Fruit fly (Drosophila melanogaster) whole organism, embryonic: Measurements from ENCODE around the gene Ubc4.

ENCODE experiments used
- Bteb2 ChIP-seq: fragments of 200-800 bp; sonication (Bioruptor generic); optimal IDR thresholded peaks from 2 replicates; lab custom pipeline; 2016; ENCODE audit warnings: missing biosample characterization, missing genetic modification characterization
- CG10147 ChIP-seq: fragments of 200-800 bp; sonication (Bioruptor generic); optimal IDR thresholded peaks from 2 replicates; lab custom pipeline; 2019; ENCODE audit warnings: missing biosample characterization, mild to moderate bottlenecking, missing genetic modification characterization, moderate library complexity
- CG10321 ChIP-seq: fragments of 200-800 bp; sonication (Bioruptor generic); IDR thresholded peaks from 2 replicates; pipeline ENCODE4 v1.3.6; 2022; ENCODE audit warnings: missing biosample characterization, missing genetic modification characterization
- CG10979 ChIP-seq: fragments of 200-800 bp; sonication (Bioruptor generic); optimal IDR thresholded peaks from 2 replicates; lab custom pipeline; 2018; ENCODE audit warnings: missing biosample characterization, mild to moderate bottlenecking, missing genetic modification characterization, moderate library complexity
- CG11398 ChIP-seq: fragments of 200-800 bp; sonication (Bioruptor generic); optimal IDR thresholded peaks from 2 replicates; lab custom pipeline; 2016; ENCODE audit warnings: missing biosample characterization, missing genetic modification characterization
- CG12391 ChIP-seq: fragments of 200-800 bp; sonication (Bioruptor generic); optimal IDR thresholded peaks from 3 replicates; lab custom pipeline; 2018; ENCODE audit warnings: missing biosample characterization, mild to moderate bottlenecking, missing genetic modification characterization, moderate library complexity
- CG12769 ChIP-seq: fragments of 200-800 bp; sonication (Bioruptor generic); optimal IDR thresholded peaks from 2 replicates; lab custom pipeline; 2019; ENCODE audit warnings: missing biosample characterization, mild to moderate bottlenecking, missing genetic modification characterization, moderate library complexity
- CG13296 ChIP-seq: fragments of 200-800 bp; sonication (Bioruptor generic); optimal IDR thresholded peaks from 3 replicates; lab custom pipeline; 2018; ENCODE audit warnings: missing biosample characterization, mild to moderate bottlenecking, missing genetic modification characterization
- CG14441 ChIP-seq: fragments of 200-800 bp; sonication (Bioruptor generic); IDR thresholded peaks from 2 replicates; pipeline ENCODE4 v1.3.6; 2022; ENCODE audit warnings: missing biosample characterization, missing genetic modification characterization
- CG17361 ChIP-seq: fragments of 200-800 bp; sonication (Bioruptor generic); IDR thresholded peaks from 3 replicates; pipeline ENCODE4 v1.3.6; 2022; ENCODE audit warnings: missing biosample characterization, missing genetic modification characterization
- CG31224 ChIP-seq: fragments of 200-800 bp; sonication (Bioruptor generic); IDR thresholded peaks from 2 replicates; pipeline ENCODE4 v1.3.6; 2022; ENCODE audit warnings: missing biosample characterization, missing genetic modification characterization
- CG3163 ChIP-seq: fragments of 200-800 bp; sonication (Bioruptor generic); optimal IDR thresholded peaks from 3 replicates; lab custom pipeline; 2016; ENCODE audit warnings: missing biosample characterization, missing genetic modification characterization
- CG32532 ChIP-seq: fragments of 200-800 bp; sonication (Bioruptor generic); IDR thresholded peaks from 2 replicates; pipeline ENCODE4 v1.3.6; 2022; ENCODE audit warnings: missing biosample characterization, missing genetic modification characterization
- CG33213 ChIP-seq: fragments of 200-800 bp; sonication (Bioruptor generic); optimal IDR thresholded peaks from 3 replicates; lab custom pipeline; 2016; ENCODE audit warnings: missing biosample characterization, missing genetic modification characterization
- CG34422 ChIP-seq: fragments of 200-800 bp; sonication (Bioruptor generic); IDR thresholded peaks from 3 replicates; pipeline ENCODE4 v1.3.6; 2022; ENCODE audit warnings: missing biosample characterization, missing genetic modification characterization
- CG4730 ChIP-seq: fragments of 200-800 bp; sonication (Bioruptor generic); IDR thresholded peaks from 2 replicates; pipeline ENCODE4 v1.3.6; 2022; ENCODE audit warnings: missing biosample characterization, missing genetic modification characterization
- CG6175 ChIP-seq: fragments of 200-800 bp; sonication (Bioruptor generic); IDR thresholded peaks from 3 replicates; pipeline ENCODE4 v1.3.6; 2022; ENCODE audit warnings: missing biosample characterization, missing genetic modification characterization
- CG6791 ChIP-seq: fragments of 200-800 bp; sonication (Bioruptor generic); IDR thresholded peaks from 3 replicates; pipeline ENCODE4 v1.3.6; 2022; ENCODE audit warnings: missing biosample characterization, missing genetic modification characterization; ENCODE audit not compliant: partially characterized antibody
- CG6813 ChIP-seq: fragments of 200-800 bp; sonication (Bioruptor generic); optimal IDR thresholded peaks from 2 replicates; lab custom pipeline; 2017; ENCODE audit warnings: missing biosample characterization, missing genetic modification characterization, mild to moderate bottlenecking, moderate library complexity, missing genetic modification reagents
- CG7839 ChIP-seq: fragments of 200-800 bp; sonication (Bioruptor generic); optimal IDR thresholded peaks from 3 replicates; lab custom pipeline; 2018; ENCODE audit warnings: missing biosample characterization, mild to moderate bottlenecking, missing genetic modification characterization, moderate library complexity
- CG9727 ChIP-seq: fragments of 200-800 bp; sonication (Bioruptor generic); optimal IDR thresholded peaks from 3 replicates; lab custom pipeline; 2017; ENCODE audit warnings: missing biosample characterization, mild to moderate bottlenecking, missing genetic modification characterization
- CG9932 ChIP-seq: fragments of 200-800 bp; sonication (Bioruptor generic); IDR thresholded peaks from 2 replicates; pipeline ENCODE4 v1.3.6; 2022; ENCODE audit warnings: missing biosample characterization, missing genetic modification characterization
- CkIIα-i1 ChIP-seq: fragments of 200-800 bp; sonication (Bioruptor generic); IDR thresholded peaks from 2 replicates; pipeline ENCODE4 v1.3.6; 2022; ENCODE audit warnings: missing biosample characterization, missing genetic modification characterization
- Eip74EF ChIP-seq, 2 experiments: fragments of 200-800 bp in 1 of 2; fragments of >200 bp in 1 of 2; sonication (Bioruptor generic) in 1 of 2; optimal IDR thresholded peaks; 2 replicates each; lab custom pipeline; 2017 to 2019; ENCODE audit warnings: missing biosample characterization in 2 of 2, missing genetic modification characterization in 2 of 2, mild to moderate bottlenecking in 1 of 2, moderate library complexity in 1 of 2
- Ets65A ChIP-seq: fragments of 200-800 bp; sonication (Bioruptor generic); peaks from one replicate; lab custom pipeline; 2016; ENCODE audit warnings: missing biosample characterization, missing genetic modification characterization
- Gsc ChIP-seq: fragments of 200-800 bp; sonication (Bioruptor generic); IDR thresholded peaks from 2 replicates; pipeline ENCODE4 v1.3.6; 2022; ENCODE audit warnings: missing biosample characterization, missing genetic modification characterization
- HHEX ChIP-seq: fragments of 200-800 bp; sonication (Bioruptor generic); optimal IDR thresholded peaks from 3 replicates; lab custom pipeline; 2017; ENCODE audit warnings: missing biosample characterization, mild to moderate bottlenecking, missing genetic modification characterization, missing genetic modification reagents
- HLHmδ ChIP-seq: fragments of 200-800 bp; sonication (Bioruptor generic); optimal IDR thresholded peaks from 2 replicates; lab custom pipeline; 2018; ENCODE audit warnings: missing biosample characterization, mild to moderate bottlenecking, missing genetic modification characterization, moderate library complexity
- Jarid2 ChIP-seq: fragments of 200-800 bp; sonication (Bioruptor generic); optimal IDR thresholded peaks from 3 replicates; lab custom pipeline; 2017; ENCODE audit warnings: mild to moderate bottlenecking, missing biosample characterization, missing genetic modification reagents, missing genetic modification characterization
- NK7.1 ChIP-seq: fragments of 200-800 bp; sonication (Bioruptor generic); optimal IDR thresholded peaks from 3 replicates; lab custom pipeline; 2016; ENCODE audit warnings: missing biosample characterization, missing genetic modification characterization
- Tbp ChIP-seq: fragments of >200 bp; optimal IDR thresholded peaks from 2 replicates; lab custom pipeline; 2018; ENCODE audit warnings: missing biosample characterization, missing genetic modification characterization
- Usf ChIP-seq: fragments of 200-800 bp; sonication (Bioruptor generic); optimal IDR thresholded peaks from 2 replicates; lab custom pipeline; 2017; ENCODE audit warnings: missing genotype, missing biosample characterization, missing genetic modification characterization
- Xbp1 ChIP-seq: fragments of 200-800 bp; sonication (Bioruptor generic); optimal IDR thresholded peaks from 3 replicates; lab custom pipeline; 2016; ENCODE audit warnings: missing biosample characterization, mild to moderate bottlenecking, missing genetic modification characterization
- ara ChIP-seq: fragments of 200-800 bp; sonication (Bioruptor generic); IDR thresholded peaks from 2 replicates; pipeline ENCODE4 v1.3.6; 2022; ENCODE audit warnings: missing biosample characterization, missing genetic modification characterization
- bcd ChIP-seq: fragments of 200-800 bp; sonication (Bioruptor generic); optimal IDR thresholded peaks from 2 replicates; lab custom pipeline; 2017; ENCODE audit warnings: missing biosample characterization, mild to moderate bottlenecking, missing genetic modification characterization
- bigmax ChIP-seq: fragments of 200-800 bp; sonication (Bioruptor generic); optimal IDR thresholded peaks from 2 replicates; lab custom pipeline; 2018; ENCODE audit warnings: missing biosample characterization, mild to moderate bottlenecking, missing genetic modification characterization
- chinmo ChIP-seq: fragments of 200-800 bp; sonication (Bioruptor generic); IDR thresholded peaks from 4 replicates; pipeline ENCODE4 v1.3.6; 2022; ENCODE audit warnings: missing biosample characterization, missing genetic modification characterization; ENCODE audit not compliant: partially characterized antibody
- croc ChIP-seq: fragments of 200-800 bp; sonication (Bioruptor generic); conservative IDR thresholded peaks from 3 replicates; pipeline ENCODE4 v1.3.6; 2022; ENCODE audit warnings: missing biosample characterization, missing genetic modification characterization
- cwo ChIP-seq: fragments of 200-800 bp; sonication (Bioruptor generic); optimal IDR thresholded peaks from 3 replicates; lab custom pipeline; 2017; ENCODE audit warnings: missing biosample characterization, missing genetic modification characterization, mild to moderate bottlenecking, moderate library complexity, missing genetic modification reagents
- ewg ChIP-seq: fragments of 200-800 bp; sonication (Bioruptor generic); optimal IDR thresholded peaks from 3 replicates; lab custom pipeline; 2017; ENCODE audit warnings: mild to moderate bottlenecking, missing biosample characterization, missing genetic modification reagents, missing genetic modification characterization
- gem ChIP-seq: fragments of 200-800 bp; sonication (Bioruptor generic); optimal IDR thresholded peaks from 2 replicates; lab custom pipeline; 2019; ENCODE audit warnings: missing biosample characterization, mild to moderate bottlenecking, missing genetic modification characterization, moderate library complexity
- hbn ChIP-seq: fragments of 200-800 bp; sonication (Bioruptor generic); IDR thresholded peaks from 2 replicates; pipeline ENCODE4 v1.3.6; 2022; ENCODE audit warnings: missing biosample characterization, missing genetic modification characterization; ENCODE audit not compliant: partially characterized antibody
- jing ChIP-seq: fragments of 200-800 bp; sonication (Bioruptor generic); optimal IDR thresholded peaks from 2 replicates; lab custom pipeline; 2018; ENCODE audit warnings: missing biosample characterization, mild to moderate bottlenecking, missing genetic modification characterization
- luna ChIP-seq: fragments of 200-800 bp; sonication (Bioruptor generic); optimal IDR thresholded peaks from 2 replicates; lab custom pipeline; 2016; ENCODE audit warnings: missing biosample characterization, missing genetic modification characterization
- pho ChIP-seq: fragments of 200-800 bp; sonication (Bioruptor generic); optimal IDR thresholded peaks from 2 replicates; lab custom pipeline; 2016; ENCODE audit warnings: missing biosample characterization, missing genetic modification characterization
- pzg ChIP-seq: fragments of 200-800 bp; sonication (Bioruptor generic); optimal IDR thresholded peaks from 3 replicates; lab custom pipeline; 2018; ENCODE audit warnings: missing biosample characterization, mild to moderate bottlenecking, missing genetic modification characterization, moderate library complexity
- tap ChIP-seq: fragments of 200-800 bp; optimal IDR thresholded peaks from 3 replicates; lab custom pipeline; 2019; ENCODE audit warnings: missing biosample characterization, mild to moderate bottlenecking, missing genetic modification characterization, moderate library complexity
- tio ChIP-seq: fragments of 200-800 bp; sonication (Bioruptor generic); optimal IDR thresholded peaks from 2 replicates; lab custom pipeline; 2017; ENCODE audit warnings: missing biosample characterization, missing genetic modification characterization, inconsistent platforms

Gene Ubc4

DNA sequence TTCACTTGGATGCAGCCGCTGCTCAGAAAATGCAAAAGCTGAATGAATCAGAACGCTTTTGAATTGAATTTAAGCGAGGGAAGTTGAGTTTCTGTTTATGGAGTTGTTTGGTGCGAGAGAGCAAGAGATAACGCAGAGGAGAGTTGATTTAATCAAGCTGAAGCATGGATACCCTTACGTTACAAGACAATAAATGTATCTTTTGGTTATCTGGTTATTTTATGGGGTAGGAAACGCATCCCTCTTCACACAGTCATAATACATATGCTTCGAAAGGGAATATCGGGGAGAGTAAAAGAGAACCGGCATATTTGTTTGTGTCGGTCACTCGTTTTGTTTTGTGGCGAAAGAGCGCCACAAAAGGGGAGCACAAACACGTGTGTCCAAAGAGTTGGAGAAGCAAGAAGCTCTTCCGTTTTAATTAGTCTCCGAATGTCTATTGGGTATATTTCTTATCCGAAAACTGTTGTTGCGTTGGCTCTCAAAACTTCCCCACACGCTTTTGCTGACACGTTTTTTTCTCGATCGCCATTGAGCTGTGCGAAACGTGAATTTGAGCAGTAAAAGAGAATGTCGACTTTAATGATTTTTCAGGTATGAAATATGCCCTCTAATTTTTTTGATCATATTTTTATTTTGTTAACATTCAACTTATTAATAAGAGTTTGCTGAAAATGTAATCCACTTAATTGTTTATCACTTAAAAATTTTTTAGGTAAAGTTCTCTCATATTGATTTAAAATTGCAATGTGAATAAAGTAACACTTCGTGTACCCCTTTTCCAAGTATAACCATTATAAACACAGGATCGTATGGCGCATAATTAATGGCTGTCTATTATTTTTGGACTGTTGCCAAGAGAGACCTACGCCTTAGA lies 1.2 kb upstream of the Ubc4 start, which contains the start of gene Prps (continued):
- TF ChIP-seq CG10321 (GFP tag; lab: Robert Waterston, UW): no peak
- TF ChIP-seq Jarid2: peak; percentile 35
- peak; percentile 53 for TF ChIP-seq pho (GFP tag; lab: Kevin White, UChicago)
- peak; percentile 39 for TF ChIP-seq bigmax (GFP tag; lab: Kevin White, UChicago)
- TF ChIP-seq ewg (GFP tag; lab: Kevin White, UChicago): peak; percentile 52
- TF ChIP-seq CG11398 (GFP tag; lab: Kevin White, UChicago): peak; percentile 16
- TF ChIP-seq NK7.1: peak; percentile 67
- TF ChIP-seq Ets65A (GFP tag; lab: Kevin White, UChicago): peak; percentile 94
- TF ChIP-seq Usf: no peak
- TF ChIP-seq HHEX (GFP tag; lab: Kevin White, UChicago): peak; percentile 76
- no peak for TF ChIP-seq tio
- TF ChIP-seq CG10979 (tag; lab: Kevin White, UChicago): peak; percentile 71
- peak; percentile 76 for TF ChIP-seq CG7839 (tag; lab: Kevin White, UChicago)
- TF ChIP-seq chinmo: 0 out of 4 replicates have a peak, but pooled peaks have one; percentile 58
- TF ChIP-seq gem (tag; lab: Kevin White, UChicago): peak; percentile 74
- peak; percentile 87 for TF ChIP-seq CG34422
- TF ChIP-seq CG6791 (GFP tag; lab: Robert Waterston, UW): no peak
- peak; percentile 90 for TF ChIP-seq CG32532 (GFP tag; lab: Robert Waterston, UW)
- TF ChIP-seq croc (GFP tag; lab: Robert Waterston, UW): peak; percentile 19; the same call in 1 of the 3 replicates
- TF ChIP-seq jing (GFP tag; lab: Kevin White, UChicago): peak; percentile 36
- peak; percentile 69 for TF ChIP-seq CG6813 (GFP tag; lab: Kevin White, UChicago)
- TF ChIP-seq CG9727 (GFP tag; lab: Kevin White, UChicago): peak; percentile 50
- peak; percentile 55; the same call in 1 of the 2 replicates for TF ChIP-seq ara (GFP tag; lab: Robert Waterston, UW)
- TF ChIP-seq CG3163 (GFP tag; lab: Kevin White, UChicago): peak; percentile 97
- TF ChIP-seq Gsc (GFP tag; lab: Robert Waterston, UW): no peak
- TF ChIP-seq luna: peak; percentile 48
- TF ChIP-seq CG33213 (GFP tag; lab: Kevin White, UChicago): peak; percentile 82
- TF ChIP-seq CG12769 (tag; lab: Kevin White, UChicago): peak; percentile 87
- TF ChIP-seq CG14441 (GFP tag; lab: Robert Waterston, UW): peak; percentile 82
- peak; percentile 83 for TF ChIP-seq CG9932
- TF ChIP-seq CG17361 (GFP tag; lab: Robert Waterston, UW): peak; percentile 37; the same call in 1 of the 3 replicates
- TF ChIP-seq CkIIα-i1: no peak
- 0 out of 2 replicates have a peak, but pooled peaks have one; percentile 12 for TF ChIP-seq hbn (GFP tag; lab: Robert Waterston, UW)
- TF ChIP-seq bcd (GFP tag; lab: Kevin White, UChicago): peak; percentile 68
- TF ChIP-seq Xbp1 (GFP tag; lab: Kevin White, UChicago): peak; percentile 72
- TF ChIP-seq CG31224 (GFP tag; lab: Robert Waterston, UW): peak; percentile 72
- TF ChIP-seq tap (tag; lab: Kevin White, UChicago): peak; percentile 76
- TF ChIP-seq pzg: peak; percentile 2
- peak; percentile 99 for TF ChIP-seq cwo (GFP tag; lab: Kevin White, UChicago)
- no peak for TF ChIP-seq Tbp (GFP tag; lab: Kevin White, UChicago)
- peak; percentile 79 for TF ChIP-seq CG13296 (GFP tag; lab: Kevin White, UChicago)
- TF ChIP-seq Bteb2 (GFP tag; lab: Kevin White, UChicago): peak; percentile 63
- TF ChIP-seq CG10147 (GFP tag; lab: Kevin White, UChicago): peak; percentile 30
- TF ChIP-seq CG4730 (GFP tag; lab: Robert Waterston, UW): peak; percentile 77
- no peak for TF ChIP-seq HLHmδ (GFP tag; lab: Kevin White, UChicago)
- TF ChIP-seq CG12391 (tag; lab: Kevin White, UChicago): peak; percentile 66
- TF ChIP-seq Eip74EF (GFP tag; optimal IDR thresholded peaks at IDR 0.05; lab: Kevin White, UChicago): peak in 1 of 2 experiments; percentile 80
- peak; percentile 77; the same call in 2 of the 3 replicates for TF ChIP-seq CG6175
